Fruit fly (Drosophila melanogaster) whole organism, embryonic: Measurements from ENCODE around the gene CG7173.

ENCODE experiments used
- Adf1 ChIP-seq: fragments of 200-800 bp; sonication (Bioruptor generic); IDR thresholded peaks from 2 replicates; pipeline ENCODE4 v1.3.6; 2022; ENCODE audit warnings: missing biosample characterization, missing genetic modification characterization
- CG10565 ChIP-seq: fragments of 200-800 bp; sonication (Bioruptor generic); optimal IDR thresholded peaks from 3 replicates; lab custom pipeline; 2016; ENCODE audit warnings: missing biosample characterization, mild to moderate bottlenecking, missing genetic modification characterization
- CG13287 ChIP-seq: fragments of 200-800 bp; sonication (Bioruptor generic); IDR thresholded peaks from 2 replicates; pipeline ENCODE4 v1.3.6; 2022; ENCODE audit warnings: missing biosample characterization, missing genetic modification characterization; ENCODE audit not compliant: partially characterized antibody
- CG1603 ChIP-seq: fragments of 200-800 bp; sonication (Bioruptor generic); optimal IDR thresholded peaks from 2 replicates; lab custom pipeline; 2019; ENCODE audit warnings: missing biosample characterization, mild to moderate bottlenecking, missing genetic modification characterization, moderate library complexity
- CG16779 ChIP-seq: fragments of 200-800 bp; sonication (Bioruptor generic); IDR thresholded peaks from 2 replicates; pipeline ENCODE4 v1.3.6; 2022; ENCODE audit warnings: missing biosample characterization, missing genetic modification characterization
- CG17385 ChIP-seq: fragments of 200-800 bp; sonication (Bioruptor generic); optimal IDR thresholded peaks from 3 replicates; lab custom pipeline; 2018; ENCODE audit warnings: missing biosample characterization, mild to moderate bottlenecking, missing genetic modification characterization
- CG18011 ChIP-seq: fragments of 200-800 bp; sonication (Bioruptor generic); optimal IDR thresholded peaks from 2 replicates; lab custom pipeline; 2017; ENCODE audit warnings: missing biosample characterization, missing genetic modification characterization, mild to moderate bottlenecking, moderate library complexity, missing genotype
- CG2678 ChIP-seq: fragments of 200-800 bp; sonication (Bioruptor generic); optimal IDR thresholded peaks from 3 replicates; lab custom pipeline; 2019; ENCODE audit warnings: missing biosample characterization, mild to moderate bottlenecking, missing genetic modification characterization, moderate library complexity
- CG30403 ChIP-seq: fragments of 200-800 bp; sonication (Bioruptor generic); optimal IDR thresholded peaks from 3 replicates; lab custom pipeline; 2016; ENCODE audit warnings: missing biosample characterization, missing genetic modification characterization
- CG30431 ChIP-seq: fragments of 200-800 bp; sonication (Bioruptor generic); optimal IDR thresholded peaks from 2 replicates; lab custom pipeline; 2017; ENCODE audit warnings: missing biosample characterization, missing genetic modification characterization
- CG32772 ChIP-seq: fragments of 200-800 bp; sonication (Bioruptor generic); IDR thresholded peaks from 2 replicates; pipeline ENCODE4 v1.3.6; 2022; ENCODE audit warnings: missing biosample characterization, missing genetic modification characterization
- CG3407 ChIP-seq: fragments of 200-800 bp; sonication (Bioruptor generic); optimal IDR thresholded peaks from 2 replicates; lab custom pipeline; 2018; ENCODE audit warnings: missing biosample characterization, mild to moderate bottlenecking, missing genetic modification characterization
- CG34224 ChIP-seq: fragments of 200-800 bp; sonication (Bioruptor generic); IDR thresholded peaks from 3 replicates; pipeline ENCODE4 v1.3.6; 2022; ENCODE audit warnings: missing biosample characterization, missing genetic modification characterization; ENCODE audit not compliant: partially characterized antibody
- CG34422 ChIP-seq: fragments of 200-800 bp; sonication (Bioruptor generic); IDR thresholded peaks from 3 replicates; pipeline ENCODE4 v1.3.6; 2022; ENCODE audit warnings: missing biosample characterization, missing genetic modification characterization
- CG6791 ChIP-seq: fragments of 200-800 bp; sonication (Bioruptor generic); IDR thresholded peaks from 3 replicates; pipeline ENCODE4 v1.3.6; 2022; ENCODE audit warnings: missing biosample characterization, missing genetic modification characterization; ENCODE audit not compliant: partially characterized antibody
- CG9215 ChIP-seq: fragments of 200-800 bp; sonication (Bioruptor generic); IDR thresholded peaks from 2 replicates; pipeline ENCODE4 v1.3.6; 2022; ENCODE audit warnings: missing biosample characterization, missing genetic modification characterization
- CG9817 ChIP-seq: fragments of 200-800 bp; sonication (Bioruptor generic); optimal IDR thresholded peaks from 2 replicates; lab custom pipeline; 2018; ENCODE audit warnings: missing biosample characterization, mild to moderate bottlenecking, missing genetic modification characterization, moderate library complexity
- CkIIα-i1 ChIP-seq: fragments of 200-800 bp; sonication (Bioruptor generic); IDR thresholded peaks from 2 replicates; pipeline ENCODE4 v1.3.6; 2022; ENCODE audit warnings: missing biosample characterization, missing genetic modification characterization
- Doc2 ChIP-seq: fragments of 200-800 bp; sonication (Bioruptor generic); IDR thresholded peaks from 2 replicates; pipeline ENCODE4 v1.3.6; 2022; ENCODE audit warnings: missing biosample characterization, missing genetic modification characterization
- Gsc ChIP-seq: fragments of 200-800 bp; sonication (Bioruptor generic); IDR thresholded peaks from 2 replicates; pipeline ENCODE4 v1.3.6; 2022; ENCODE audit warnings: missing biosample characterization, missing genetic modification characterization
- Hsf ChIP-seq: fragments of 200-800 bp; sonication (Bioruptor generic); optimal IDR thresholded peaks from 3 replicates; lab custom pipeline; 2016; ENCODE audit warnings: missing biosample characterization, missing genetic modification characterization
- Lhr ChIP-seq: fragments of 200-800 bp; sonication (Bioruptor generic); optimal IDR thresholded peaks from 3 replicates; lab custom pipeline; 2017; ENCODE audit warnings: mild to moderate bottlenecking, missing biosample characterization, missing genetic modification reagents, missing genetic modification characterization
- MESR4 ChIP-seq: fragments of 200-800 bp; sonication (Bioruptor generic); optimal IDR thresholded peaks from 2 replicates; lab custom pipeline; 2018; ENCODE audit warnings: missing biosample characterization, mild to moderate bottlenecking, missing genetic modification characterization, moderate library complexity
- MTF-1 ChIP-seq: fragments of 200-800 bp; sonication (Bioruptor generic); optimal IDR thresholded peaks from 2 replicates; lab custom pipeline; 2018; ENCODE audit warnings: missing biosample characterization, mild to moderate bottlenecking, missing genetic modification characterization, borderline replicate concordance
- Med ChIP-seq: fragments of 200-800 bp; sonication (Bioruptor generic); peaks from one replicate; lab custom pipeline; 2016; ENCODE audit warnings: missing biosample characterization, missing genetic modification characterization, mild to moderate bottlenecking, inconsistent platforms, moderate library complexity
- Ravus ChIP-seq: fragments of 200-800 bp; sonication (Bioruptor generic); IDR thresholded peaks from 2 replicates; pipeline ENCODE4 v1.3.6; 2022; ENCODE audit warnings: missing biosample characterization, missing genetic modification characterization
- Rx ChIP-seq: fragments of 200-800 bp; sonication (Bioruptor generic); IDR thresholded peaks from 2 replicates; pipeline ENCODE4 v1.3.6; 2022; ENCODE audit warnings: missing biosample characterization, missing genetic modification characterization
- Six4 ChIP-seq: fragments of 200-800 bp; sonication (Bioruptor generic); optimal IDR thresholded peaks from 2 replicates; lab custom pipeline; 2016; ENCODE audit warnings: missing biosample characterization, missing genetic modification characterization
- Tbp ChIP-seq: fragments of >200 bp; optimal IDR thresholded peaks from 2 replicates; lab custom pipeline; 2018; ENCODE audit warnings: missing biosample characterization, missing genetic modification characterization
- Usf ChIP-seq: fragments of 200-800 bp; sonication (Bioruptor generic); optimal IDR thresholded peaks from 2 replicates; lab custom pipeline; 2017; ENCODE audit warnings: missing genotype, missing biosample characterization, missing genetic modification characterization
- amos ChIP-seq: fragments of 200-800 bp; sonication (Bioruptor generic); IDR thresholded peaks from 2 replicates; pipeline ENCODE4 v1.3.6; 2022; ENCODE audit warnings: missing biosample characterization, missing genetic modification characterization; ENCODE audit not compliant: partially characterized antibody
- ato ChIP-seq: fragments of 200-800 bp; sonication (Bioruptor generic); IDR thresholded peaks from 2 replicates; pipeline ENCODE4 v1.3.6; 2022; ENCODE audit warnings: missing biosample characterization, missing genetic modification characterization; ENCODE audit not compliant: partially characterized antibody
- btn ChIP-seq: fragments of 200-800 bp; sonication (Bioruptor generic); optimal IDR thresholded peaks from 2 replicates; lab custom pipeline; 2016; ENCODE audit warnings: missing biosample characterization, missing genetic modification characterization
- chinmo ChIP-seq: fragments of 200-800 bp; sonication (Bioruptor generic); IDR thresholded peaks from 4 replicates; pipeline ENCODE4 v1.3.6; 2022; ENCODE audit warnings: missing biosample characterization, missing genetic modification characterization; ENCODE audit not compliant: partially characterized antibody
- da ChIP-seq: fragments of 200-800 bp; sonication (Bioruptor generic); optimal IDR thresholded peaks from 2 replicates; lab custom pipeline; 2016; ENCODE audit warnings: missing biosample characterization, missing genetic modification characterization
- dm ChIP-seq: fragments of 200-800 bp; sonication (Bioruptor generic); optimal IDR thresholded peaks from 3 replicates; lab custom pipeline; 2016; ENCODE audit warnings: missing biosample characterization, missing genetic modification characterization
- emc ChIP-seq: fragments of 200-800 bp; sonication (Bioruptor generic); optimal IDR thresholded peaks from 2 replicates; lab custom pipeline; 2016; ENCODE audit warnings: missing biosample characterization, missing genetic modification characterization
- en ChIP-seq: fragments of 200-800 bp; sonication (Bioruptor generic); optimal IDR thresholded peaks from 2 replicates; lab custom pipeline; 2016; ENCODE audit warnings: missing biosample characterization, missing genetic modification characterization
- fd102C ChIP-seq: fragments of 200-800 bp; sonication (Bioruptor generic); optimal IDR thresholded peaks from 2 replicates; lab custom pipeline; 2018; ENCODE audit warnings: missing biosample characterization, mild to moderate bottlenecking, missing genetic modification characterization, moderate library complexity
- hbn ChIP-seq: fragments of 200-800 bp; sonication (Bioruptor generic); IDR thresholded peaks from 2 replicates; pipeline ENCODE4 v1.3.6; 2022; ENCODE audit warnings: missing biosample characterization, missing genetic modification characterization; ENCODE audit not compliant: partially characterized antibody
- kni ChIP-seq: fragments of 200-800 bp; sonication (Bioruptor generic); optimal IDR thresholded peaks from 3 replicates; lab custom pipeline; 2017; ENCODE audit warnings: mild to moderate bottlenecking, missing biosample characterization, missing genetic modification reagents, missing genetic modification characterization
- mirr ChIP-seq: fragments of 200-800 bp; sonication (Bioruptor generic); optimal IDR thresholded peaks from 3 replicates; lab custom pipeline; 2018; ENCODE audit warnings: missing biosample characterization, mild to moderate bottlenecking, missing genetic modification characterization
- nau ChIP-seq: fragments of 200-800 bp; sonication (Bioruptor generic); optimal IDR thresholded peaks from 3 replicates; lab custom pipeline; 2017; ENCODE audit warnings: missing biosample characterization, mild to moderate bottlenecking, missing genetic modification characterization, missing genetic modification reagents
- oc ChIP-seq: fragments of 200-800 bp; sonication (Bioruptor generic); optimal IDR thresholded peaks from 2 replicates; lab custom pipeline; 2018; ENCODE audit warnings: missing biosample characterization, mild to moderate bottlenecking, missing genetic modification characterization, moderate library complexity
- otp ChIP-seq: fragments of 200-800 bp; sonication (Bioruptor generic); IDR thresholded peaks from 3 replicates; pipeline ENCODE4, ENCODE4 v1.3.6; 2022; ENCODE audit warnings: missing biosample characterization, missing genetic modification characterization
- sima ChIP-seq: fragments of 200-800 bp; sonication (Bioruptor generic); optimal IDR thresholded peaks from 2 replicates; lab custom pipeline; 2016; ENCODE audit warnings: missing biosample characterization, missing genetic modification characterization
- sob ChIP-seq: fragments of 200-800 bp; sonication (Bioruptor generic); IDR thresholded peaks from 2 replicates; pipeline ENCODE4 v1.3.6; 2022; ENCODE audit warnings: missing biosample characterization, missing genetic modification characterization
- stc ChIP-seq: fragments of 200-800 bp; sonication (Bioruptor generic); IDR thresholded peaks from 2 replicates; pipeline ENCODE4 v1.3.6; 2022; ENCODE audit warnings: missing biosample characterization, missing genetic modification characterization

Gene CG7173

DNA sequence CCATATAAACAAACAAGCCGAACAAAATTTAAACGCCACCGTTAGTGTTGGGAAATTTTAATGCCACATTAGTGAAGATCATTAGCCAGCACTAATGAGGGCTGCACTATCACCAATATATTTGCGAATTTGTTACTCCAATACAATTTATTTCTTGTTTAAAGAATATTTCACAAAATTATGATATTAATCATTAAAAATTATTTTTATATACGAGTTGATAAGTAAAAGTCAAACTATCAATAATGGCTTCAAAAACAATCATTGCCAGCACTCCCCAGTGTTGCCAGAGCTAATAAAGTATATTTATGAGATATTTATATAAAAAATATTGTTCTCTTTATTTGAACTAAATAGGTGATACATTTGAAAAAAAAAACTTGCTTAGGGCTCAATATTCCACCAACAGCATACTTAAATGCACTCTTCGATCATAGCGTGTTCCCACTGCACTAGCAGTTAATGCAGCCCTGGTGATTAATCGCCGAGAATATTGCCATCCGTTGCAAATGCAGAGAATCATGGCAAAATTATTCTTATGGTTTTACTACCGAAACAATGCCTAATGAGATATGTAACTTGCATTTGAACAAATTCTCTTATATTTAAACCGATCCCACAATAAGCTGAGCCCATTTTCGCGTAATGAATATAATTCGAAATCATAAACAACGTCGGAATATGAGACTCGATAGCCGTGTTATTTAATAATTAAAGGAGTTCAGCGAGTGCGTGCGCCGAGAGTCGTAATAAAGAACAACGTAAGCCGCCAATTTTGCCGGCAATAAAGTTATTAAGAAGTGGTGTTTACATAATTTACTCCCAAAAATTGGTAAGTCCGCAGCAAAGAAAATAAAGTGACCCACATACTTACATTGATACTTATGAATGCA lies 42.0 kb downstream of the CG7173 start, which contains the start of the genes SAK and Cdk12 (continued):
- TF ChIP-seq chinmo (GFP tag; lab: Robert Waterston, UW): peak; percentile 71; the same call in 1 of the 4 replicates
- TF ChIP-seq CG16779 (GFP tag; lab: Robert Waterston, UW): 0 out of 2 replicates have a peak, but pooled peaks have one; percentile 30
- peak; percentile 80 for TF ChIP-seq Six4 (GFP tag; lab: Kevin White, UChicago)
- TF ChIP-seq CG30431 (GFP tag; lab: Kevin White, UChicago): peak; percentile 65
- TF ChIP-seq dm (GFP tag; lab: Kevin White, UChicago): peak; percentile 68
- peak; percentile 71 for TF ChIP-seq Hsf
- TF ChIP-seq Rx (GFP tag; lab: Robert Waterston, UW): peak; percentile 80
- TF ChIP-seq Ravus (GFP tag; lab: Robert Waterston, UW): peak; percentile 47
- TF ChIP-seq Usf (GFP tag; lab: Kevin White, UChicago): peak; percentile 78
- peak; percentile 1 for TF ChIP-seq btn (GFP tag; lab: Kevin White, UChicago)
- TF ChIP-seq emc (GFP tag; lab: Kevin White, UChicago): no peak
- TF ChIP-seq CG30403: peak; percentile 92
- TF ChIP-seq CG9817 (tag; lab: Kevin White, UChicago): peak; percentile 86
- peak; percentile 52 for TF ChIP-seq amos
- peak; percentile 50 for TF ChIP-seq mirr (GFP tag; lab: Kevin White, UChicago)
- peak; percentile 39; the same call in 1 of the 3 replicates for TF ChIP-seq CG6791 (GFP tag; lab: Robert Waterston, UW)
- peak; percentile 77 for TF ChIP-seq CG34422
- peak; percentile 73 for TF ChIP-seq CG3407 (GFP tag; lab: Kevin White, UChicago)
- peak; percentile 33 for TF ChIP-seq CG1603 (tag; lab: Kevin White, UChicago)
- no peak for TF ChIP-seq kni (GFP tag; lab: Kevin White, UChicago)
- TF ChIP-seq sob (GFP tag; lab: Robert Waterston, UW): peak; percentile 83
- TF ChIP-seq Tbp (GFP tag; lab: Kevin White, UChicago): no peak
- no peak for TF ChIP-seq en (GFP tag; lab: Kevin White, UChicago)
- TF ChIP-seq CkIIα-i1 (GFP tag; lab: Robert Waterston, UW): no peak
- peak; percentile 45; the same call in 1 of the 3 replicates for TF ChIP-seq otp
- peak; percentile 80 for TF ChIP-seq CG17385 (GFP tag; lab: Kevin White, UChicago)
- TF ChIP-seq CG13287: peak; percentile 59
- TF ChIP-seq nau (GFP tag; lab: Kevin White, UChicago): no peak
- no peak for TF ChIP-seq hbn (GFP tag; lab: Robert Waterston, UW)
- TF ChIP-seq ato: no peak
- peak; percentile 71 for TF ChIP-seq oc (tag; lab: Kevin White, UChicago)
- TF ChIP-seq Adf1 (GFP tag; lab: Robert Waterston, UW): peak; percentile 55
- no peak for TF ChIP-seq sima (GFP tag; lab: Kevin White, UChicago)
- no peak for TF ChIP-seq Doc2
- TF ChIP-seq fd102C (GFP tag; lab: Kevin White, UChicago): no peak
- TF ChIP-seq CG34224 (GFP tag; lab: Robert Waterston, UW): peak; percentile 37; the same call in 1 of the 3 replicates
- peak; percentile 38 for TF ChIP-seq CG10565 (GFP tag; lab: Kevin White, UChicago)
- no peak; the same call in 1 of the 2 replicates for TF ChIP-seq Gsc (GFP tag; lab: Robert Waterston, UW)
- peak; percentile 76 for TF ChIP-seq CG32772 (GFP tag; lab: Robert Waterston, UW)
- TF ChIP-seq CG18011 (GFP tag; lab: Kevin White, UChicago): peak; percentile 61
- TF ChIP-seq stc (GFP tag; lab: Robert Waterston, UW): peak; percentile 73
- peak; percentile 65 for TF ChIP-seq Lhr
- peak; percentile 89 for TF ChIP-seq MESR4 (GFP tag; lab: Kevin White, UChicago)
- no peak for TF ChIP-seq da (GFP tag; lab: Kevin White, UChicago)
- peak; percentile 41 for TF ChIP-seq MTF-1
- peak; percentile 97 for TF ChIP-seq CG9215 (GFP tag; lab: Robert Waterston, UW)
- TF ChIP-seq Med: peak; percentile 86
- TF ChIP-seq CG2678 (tag; lab: Kevin White, UChicago): peak; percentile 90
